Fruit fly (Drosophila melanogaster) whole organism, wandering third instar larva: Measurements from ENCODE around the gene CG42704.

Source experiments
- CG32264 ChIP-seq: fragments of 200-800 bp; sonication (Bioruptor generic); optimal IDR thresholded peaks from 2 replicates; lab custom pipeline; 2016; ENCODE audit warnings: missing biosample characterization, missing genetic modification characterization
- foxo ChIP-seq, 2 experiments: fragments of 200-800 bp; sonication (Bioruptor generic); optimal IDR thresholded peaks; 2 replicates in 1 of 2; 3 replicates in 1 of 2; lab custom pipeline; 2016 to 2017; ENCODE audit warnings: missing biosample characterization in 2 of 2, missing genetic modification characterization in 2 of 2
- lola ChIP-seq: fragments of >200 bp; optimal IDR thresholded peaks from 2 replicates; lab custom pipeline; 2017; ENCODE audit warnings: missing biosample characterization, missing genetic modification characterization
- psq ChIP-seq: fragments of 200-800 bp; sonication (Bioruptor generic); optimal IDR thresholded peaks from 3 replicates; lab custom pipeline; 2017; ENCODE audit warnings: missing biosample characterization, mild to moderate bottlenecking, missing genetic modification characterization, moderate library complexity
- sage ChIP-seq: fragments of 200-800 bp; sonication (Bioruptor generic); optimal IDR thresholded peaks from 2 replicates; lab custom pipeline; 2016; ENCODE audit warnings: missing biosample characterization, mild to moderate bottlenecking, missing genetic modification characterization
- usp ChIP-seq: fragments of >200 bp; optimal IDR thresholded peaks from 2 replicates; lab custom pipeline; 2017; ENCODE audit warnings: missing biosample characterization, missing genetic modification characterization

dm6 chrX:7416953-7417352 is 4.5 kb downstream of the CG42704 start, which contains the start of gene CG34337:
- TF ChIP-seq sage (GFP tag; lab: Kevin White, UChicago), result no peak
- TF ChIP-seq foxo (GFP tag; optimal IDR thresholded peaks at IDR 0.05; lab: Kevin White, UChicago), result no peak
- TF ChIP-seq psq (GFP tag; lab: Kevin White, UChicago), result no peak
- no peak for TF ChIP-seq usp (GFP tag; lab: Kevin White, UChicago)
- TF ChIP-seq lola (GFP tag; lab: Kevin White, UChicago), result no peak
- no peak for TF ChIP-seq CG32264 (GFP tag; lab: Kevin White, UChicago)
